Fruit fly (Drosophila melanogaster): ENCODE results near the gene Rpn9.

dm6 chr3R:23736365-23736764, 3.1 kb upstream of the Rpn9 start:
- TF ChIP-seq psq (optimal IDR thresholded peaks at IDR 0.05) (no peak), h (optimal IDR thresholded peaks at IDR 0.05) (no peak), ttk (optimal IDR thresholded peaks at IDR 0.05) (no peak), Sin3A (optimal IDR thresholded peaks at IDR 0.05) (no peak)

All from Kc167 (cell line).